Fruit fly (Drosophila melanogaster): ENCODE measurements around the gene CG14109.

The CG14109 gene

dm6 chr3L:13476566-13477452 lies 36.1 kb downstream of the CG14109 start (continued):
- peak; percentile 66 for TF ChIP-seq Mad (GFP tag; optimal IDR thresholded peaks at IDR 0.05)

- peak; percentile 21; the same call in 1 of the 2 replicates for TF ChIP-seq tna (GFP tag; IDR thresholded peaks at IDR 0.05; ENCODE audit: partially characterized antibody)
- peak; percentile 28 for TF ChIP-seq BtbVII (GFP tag; optimal IDR thresholded peaks at IDR 0.05)
- TF ChIP-seq Aef1 (GFP tag; IDR thresholded peaks at IDR 0.05) = peak; percentile 66
- TF ChIP-seq z (GFP tag; IDR thresholded peaks at IDR 0.05) = 0 out of 3 replicates have a peak, but pooled peaks have one; percentile 31
- no peak for TF ChIP-seq hkb (optimal IDR thresholded peaks at IDR 0.05)
- TF ChIP-seq hkb (GFP tag; IDR thresholded peaks at IDR 0.05) = peak; percentile 42
- TF ChIP-seq CG10431 (GFP tag; optimal IDR thresholded peaks at IDR 0.05) = peak; percentile 8
- TF ChIP-seq Dbx (GFP tag; IDR thresholded peaks at IDR 0.05) = peak; percentile 29; the same call in 2 of the 3 replicates
- no peak for TF ChIP-seq CG4854 (GFP tag; optimal IDR thresholded peaks at IDR 0.05)
- 0 out of 2 replicates have a peak, but pooled peaks have one; percentile 5 for TF ChIP-seq CG16779 (GFP tag; IDR thresholded peaks at IDR 0.05)
- peak; percentile 25 for TF ChIP-seq CG3281 (GFP tag; optimal IDR thresholded peaks at IDR 0.05)
- no peak for TF ChIP-seq CG17802 (tag; optimal IDR thresholded peaks at IDR 0.05)
- TF ChIP-seq toy (GFP tag; IDR thresholded peaks at IDR 0.05) = no peak
- TF ChIP-seq CrebB (tag; optimal IDR thresholded peaks at IDR 0.05) = no peak
- TF ChIP-seq CG34376 (GFP tag; optimal IDR thresholded peaks at IDR 0.05) = peak; percentile 10
- peak; percentile 12 for TF ChIP-seq HHEX (GFP tag; optimal IDR thresholded peaks at IDR 0.05)
- TF ChIP-seq knrl (GFP tag; IDR thresholded peaks at IDR 0.05; ENCODE audit: partially characterized antibody) = no peak
- peak; percentile 46; the same call in 1 of the 2 replicates for TF ChIP-seq CG42726 (GFP tag; IDR thresholded peaks at IDR 0.05; ENCODE audit: partially characterized antibody)
- peak; percentile 40; the same call in 1 of the 2 replicates for TF ChIP-seq amos (GFP tag; IDR thresholded peaks at IDR 0.05; ENCODE audit: partially characterized antibody)
- peak; percentile 6; the same call in 1 of the 2 replicates for TF ChIP-seq inv (GFP tag; IDR thresholded peaks at IDR 0.05; ENCODE audit: partially characterized antibody)
- 0 out of 2 replicates have a peak, but pooled peaks have one; percentile 10 for TF ChIP-seq CG32767 (GFP tag; IDR thresholded peaks at IDR 0.05)
- peak; percentile 28; the same call in 1 of the 4 replicates for TF ChIP-seq Gug (GFP tag; IDR thresholded peaks at IDR 0.05)
- 0 out of 2 replicates have a peak, but pooled peaks have one; percentile 35 for TF ChIP-seq stc (GFP tag; IDR thresholded peaks at IDR 0.05)
- TF ChIP-seq sob (GFP tag; IDR thresholded peaks at IDR 0.05) = 0 out of 2 replicates have a peak, but pooled peaks have one; percentile 7
- peak; percentile 57 for TF ChIP-seq CG10543 (GFP tag; optimal IDR thresholded peaks at IDR 0.05)
- peak; percentile 87; the same call in 2 of the 4 replicates for TF ChIP-seq chinmo (GFP tag; IDR thresholded peaks at IDR 0.05; ENCODE audit: partially characterized antibody)
- TF ChIP-seq Bgb (GFP tag; IDR thresholded peaks at IDR 0.05; ENCODE audit: partially characterized antibody) = 0 out of 2 replicates have a peak, but pooled peaks have one; percentile 31
- TF ChIP-seq ken (GFP tag; IDR thresholded peaks at IDR 0.05) = 0 out of 3 replicates have a peak, but pooled peaks have one; percentile 7
- peak; percentile 49 for TF ChIP-seq Med (GFP tag)
- peak; percentile 52 for TF ChIP-seq Hey (tag; optimal IDR thresholded peaks at IDR 0.05)
- no peak for TF ChIP-seq CG8290 (GFP tag; optimal IDR thresholded peaks at IDR 0.05)
- peak in 1 of 2 experiments; percentile 13 for TF ChIP-seq CG8290 (tag; optimal IDR thresholded peaks at IDR 0.05)
- 0 out of 3 replicates have a peak, but pooled peaks have one; percentile 28 for TF ChIP-seq CG6175 (GFP tag; IDR thresholded peaks at IDR 0.05)
- peak; percentile 2 for TF ChIP-seq CG15514 (GFP tag; optimal IDR thresholded peaks at IDR 0.05)
- peak; percentile 30; the same call in 1 of the 2 replicates for TF ChIP-seq CG9932 (GFP tag; IDR thresholded peaks at IDR 0.05)
- peak; percentile 11 for TF ChIP-seq mirr (GFP tag; optimal IDR thresholded peaks at IDR 0.05)
- TF ChIP-seq CG4360 (GFP tag; IDR thresholded peaks at IDR 0.05) = peak; percentile 86
- TF ChIP-seq Scr (GFP tag; IDR thresholded peaks at IDR 0.05; ENCODE audit: partially characterized antibody) = peak; percentile 25; the same call in 1 of the 2 replicates
- peak; percentile 56; the same call in 1 of the 2 replicates for TF ChIP-seq NFAT (GFP tag; IDR thresholded peaks at IDR 0.05)
- TF ChIP-seq Jarid2 (GFP tag; optimal IDR thresholded peaks at IDR 0.05) = peak; percentile 93
- TF ChIP-seq CG6813 (GFP tag; optimal IDR thresholded peaks at IDR 0.05) = peak; percentile 7
- TF ChIP-seq ftz-f1 (GFP tag; optimal IDR thresholded peaks at IDR 0.05) = peak; percentile 28
These were observed 36.9 kb downstream of the CG14109 start, which contains the start of gene stv for dm6 chr3L:13477453-13478184. Gene stv (plus strand): TSS chr3L:13477541.
